Fruit fly (Drosophila melanogaster) whole organism, adult: ENCODE results near the gene CG17917.

Experiments
- CG12768 ChIP-seq: fragments of 200-800 bp; sonication (Bioruptor generic); optimal IDR thresholded peaks from 2 replicates; lab custom pipeline; 2017; ENCODE audit warnings: missing biosample characterization, missing genetic modification characterization, mild to moderate bottlenecking, moderate library complexity, missing genetic modification reagents
- CG14711 ChIP-seq: fragments of 200-800 bp; sonication (Bioruptor generic); optimal IDR thresholded peaks from 2 replicates; lab custom pipeline; 2018; ENCODE audit warnings: missing biosample characterization, mild to moderate bottlenecking, missing genetic modification characterization, moderate library complexity
- CG1620 ChIP-seq: fragments of 200-800 bp; sonication (Bioruptor generic); optimal IDR thresholded peaks from 2 replicates; lab custom pipeline; 2016; ENCODE audit warnings: missing biosample characterization, missing genetic modification characterization
- CG33017 ChIP-seq: fragments of 200-800 bp; sonication (Bioruptor generic); optimal IDR thresholded peaks from 2 replicates; lab custom pipeline; 2018; ENCODE audit warnings: missing biosample characterization, mild to moderate bottlenecking, missing genetic modification characterization, moderate library complexity
- CG5204 ChIP-seq: fragments of 200-800 bp; sonication (Bioruptor generic); optimal IDR thresholded peaks from 2 replicates; lab custom pipeline; 2016; ENCODE audit warnings: missing biosample characterization, missing genetic modification characterization
- CG7045 ChIP-seq: fragments of 200-800 bp; sonication (Bioruptor generic); optimal IDR thresholded peaks from 2 replicates; lab custom pipeline; 2017; ENCODE audit warnings: missing biosample characterization, mild to moderate bottlenecking, missing genetic modification characterization
- CG7101 ChIP-seq: fragments of 200-800 bp; sonication (Bioruptor generic); optimal IDR thresholded peaks from 2 replicates; lab custom pipeline; 2018; ENCODE audit warnings: missing biosample characterization, mild to moderate bottlenecking, missing genetic modification characterization, moderate library complexity
- Clk ChIP-seq: fragments of 200-800 bp; sonication (Bioruptor generic); optimal IDR thresholded peaks from 2 replicates; lab custom pipeline; 2017; ENCODE audit warnings: missing biosample characterization, missing genetic modification characterization
- Crg-1 ChIP-seq: fragments of 200-800 bp; sonication (Bioruptor generic); optimal IDR thresholded peaks from 2 replicates; lab custom pipeline; 2016; ENCODE audit warnings: missing biosample characterization, missing genetic modification characterization
- Hr96 ChIP-seq: fragments of 200-800 bp; sonication (Bioruptor generic); optimal IDR thresholded peaks from 2 replicates; lab custom pipeline; 2016; ENCODE audit warnings: missing biosample characterization, missing genetic modification characterization
- Mnt ChIP-seq: fragments of 200-800 bp; sonication (Bioruptor generic); optimal IDR thresholded peaks from 2 replicates; lab custom pipeline; 2016; ENCODE audit warnings: missing biosample characterization, mild to moderate bottlenecking, missing genetic modification characterization
- bab1 ChIP-seq: fragments of 200-800 bp; sonication (Bioruptor generic); optimal IDR thresholded peaks from 3 replicates; lab custom pipeline; 2019; ENCODE audit warnings: missing biosample characterization, mild to moderate bottlenecking, missing genetic modification characterization, moderate library complexity
- cic ChIP-seq: fragments of 200-800 bp; sonication (Bioruptor generic); optimal IDR thresholded peaks from 2 replicates; lab custom pipeline; 2017; ENCODE audit warnings: missing biosample characterization, mild to moderate bottlenecking, missing genetic modification characterization, moderate library complexity
- cnc ChIP-seq, 2 experiments: fragments of >200 bp; optimal IDR thresholded peaks; 2 replicates each; lab custom pipeline; 2017
- kay ChIP-seq: fragments of 200-800 bp; sonication (Bioruptor generic); peaks from one replicate; lab custom pipeline; 2016; ENCODE audit warnings: missing biosample characterization, missing genetic modification characterization, borderline replicate concordance
- ovo ChIP-seq: fragments of 200-800 bp; sonication (Bioruptor generic); optimal IDR thresholded peaks from 2 replicates; lab custom pipeline; 2016; ENCODE audit warnings: missing biosample characterization, missing genetic modification characterization
- pad ChIP-seq: fragments of 200-800 bp; sonication (Bioruptor generic); optimal IDR thresholded peaks from 3 replicates; lab custom pipeline; 2017; ENCODE audit warnings: missing biosample characterization, missing genetic modification characterization, mild to moderate bottlenecking, moderate library complexity, missing genetic modification reagents
- tj ChIP-seq: fragments of 200-800 bp; sonication (Bioruptor generic); optimal IDR thresholded peaks from 3 replicates; lab custom pipeline; 2017; ENCODE audit warnings: missing biosample characterization, mild to moderate bottlenecking, missing genetic modification characterization, moderate library complexity
- toe ChIP-seq: fragments of 200-800 bp; sonication (Bioruptor generic); optimal IDR thresholded peaks from 2 replicates; lab custom pipeline; 2016; ENCODE audit warnings: missing biosample characterization, missing genetic modification characterization

Gene CG17917

dm6 chr3R:6315078-6315477 is 26.7 kb upstream of the CG17917 start:
- no peak for TF ChIP-seq pad (GFP tag; lab: Kevin White, UChicago)
- no peak for TF ChIP-seq CG5204 (GFP tag; lab: Kevin White, UChicago)
- TF ChIP-seq Mnt (GFP tag; lab: Kevin White, UChicago): no peak
- TF ChIP-seq CG33017 (tag; lab: Kevin White, UChicago): no peak
- TF ChIP-seq CG12768 (GFP tag; lab: Kevin White, UChicago): no peak
- no peak for TF ChIP-seq Crg-1
- TF ChIP-seq cnc (optimal IDR thresholded peaks at IDR 0.05; lab: Kevin White, UChicago): no peak
- TF ChIP-seq CG7101 (tag; lab: Kevin White, UChicago): no peak
- TF ChIP-seq bab1 (GFP tag; lab: Kevin White, UChicago): no peak
- TF ChIP-seq cic: no peak
- TF ChIP-seq CG1620 (GFP tag; lab: Kevin White, UChicago): no peak
- no peak for TF ChIP-seq kay (GFP tag; lab: Kevin White, UChicago)
- no peak for TF ChIP-seq toe (GFP tag; lab: Kevin White, UChicago)
- TF ChIP-seq CG14711: no peak

dm6 chr3R:6329774-6330298 is 11.9 kb upstream of the CG17917 start, which contains the start of gene Osi18:
Gene Osi18, plus strand, starts transcription at chr3R:6330248.
- TF ChIP-seq ovo (GFP tag; lab: Kevin White, UChicago) (no peak), kay (GFP tag; lab: Kevin White, UChicago) (no peak), pad (GFP tag; lab: Kevin White, UChicago) (no peak), bab1 (GFP tag; lab: Kevin White, UChicago) (no peak), Clk (GFP tag; lab: Kevin White, UChicago) (no peak), CG1620 (GFP tag; lab: Kevin White, UChicago) (no peak), Mnt (GFP tag; lab: Kevin White, UChicago) (no peak), cnc (optimal IDR thresholded peaks at IDR 0.05; lab: Kevin White, UChicago) (no peak), CG33017 (tag; lab: Kevin White, UChicago) (no peak)

- no peak for TF ChIP-seq CG33017 (tag; lab: Kevin White, UChicago)
These were observed 6.8 kb upstream of the CG17917 start, which contains the start of gene Osi19 for dm6 chr3R:6334906-6335433. Gene Osi19, plus strand, starts transcription at chr3R:6335362.

- TF ChIP-seq toe (GFP tag; lab: Kevin White, UChicago) (no peak), pad (GFP tag; lab: Kevin White, UChicago) (no peak), cic (no peak), kay (GFP tag; lab: Kevin White, UChicago) (no peak), bab1 (GFP tag; lab: Kevin White, UChicago) (no peak), CG7045 (no peak), CG7101 (tag; lab: Kevin White, UChicago) (no peak), Crg-1 (no peak), CG14711 (no peak), CG5204 (GFP tag; lab: Kevin White, UChicago) (no peak), CG33017 (tag; lab: Kevin White, UChicago) (no peak)
These were observed 4.4 kb upstream of the CG17917 start for dm6 chr3R:6337397-6337796.

dm6 chr3R:6339795-6340194 is 2.0 kb upstream of the CG17917 start, which contains the start of gene Osi20:
Gene Osi20, plus strand, starts transcription at chr3R:6340095.
- no peak for TF ChIP-seq Clk (GFP tag; lab: Kevin White, UChicago)
- no peak for TF ChIP-seq CG5204 (GFP tag; lab: Kevin White, UChicago)
- no peak for TF ChIP-seq CG12768 (GFP tag; lab: Kevin White, UChicago)

dm6 chr3R:6342702-6343101 is 934 bp downstream of the CG17917 start, which contains the start of gene CG10298:
Gene CG10298, plus strand, starts transcription at chr3R:6343002.
- no peak for TF ChIP-seq CG1620 (GFP tag; lab: Kevin White, UChicago)

dm6 chr3R:6343396-6344239 is 1.9 kb downstream of the CG17917 start, which contains the start of gene CG17919:
Gene CG17919, plus strand, starts transcription at chr3R:6344029.
- TF ChIP-seq CG7045 (no peak), Clk (GFP tag; lab: Kevin White, UChicago) (no peak), kay (GFP tag; lab: Kevin White, UChicago) (no peak), CG14711 (no peak)

dm6 chr3R:6345814-6346213 is 4.0 kb downstream of the CG17917 start, which contains the start of the genes SmD2 and CG18048:
Gene SmD2, minus strand, starts transcription at chr3R:6345911.
Gene CG18048, plus strand, starts transcription at chr3R:6346111.
- TF ChIP-seq toe (GFP tag; lab: Kevin White, UChicago): no peak
- TF ChIP-seq ovo (GFP tag; lab: Kevin White, UChicago): no peak
- peak; percentile 6 for TF ChIP-seq Hr96 (GFP tag; lab: Kevin White, UChicago)
- no peak for TF ChIP-seq kay (GFP tag; lab: Kevin White, UChicago)
- no peak for TF ChIP-seq CG33017 (tag; lab: Kevin White, UChicago)
- TF ChIP-seq tj (GFP tag; lab: Kevin White, UChicago): peak; percentile 6
- no peak for TF ChIP-seq Clk (GFP tag; lab: Kevin White, UChicago)
- peak; percentile 24 for TF ChIP-seq bab1 (GFP tag; lab: Kevin White, UChicago)
- TF ChIP-seq CG14711: peak; percentile 14
- peak; percentile 18 for TF ChIP-seq CG5204 (GFP tag; lab: Kevin White, UChicago)
- TF ChIP-seq Mnt (GFP tag; lab: Kevin White, UChicago): peak; percentile 65
- peak; percentile 23 for TF ChIP-seq CG1620 (GFP tag; lab: Kevin White, UChicago)
- peak; percentile 7 for TF ChIP-seq CG12768 (GFP tag; lab: Kevin White, UChicago)
